Fruit fly (Drosophila melanogaster) whole organism, embryonic: ENCODE results near the gene Aef1.
A peak's percentile ranks its signal among the peaks of the same experiment; 100 is the strongest.

Experiments
- Atf6 ChIP-seq: fragments of 200-800 bp; sonication (Bioruptor generic); IDR thresholded peaks from 2 replicates; pipeline ENCODE4 v1.3.6; 2022; ENCODE audit warnings: missing biosample characterization, missing genetic modification characterization
- CG10209 ChIP-seq: fragments of 200-800 bp; sonication (Bioruptor generic); optimal IDR thresholded peaks from 3 replicates; lab custom pipeline; 2017; ENCODE audit warnings: missing biosample characterization, mild to moderate bottlenecking, missing genetic modification characterization, missing genetic modification reagents
- CG10267 ChIP-seq: fragments of 200-800 bp; sonication (Bioruptor generic); optimal IDR thresholded peaks from 2 replicates; lab custom pipeline; 2018; ENCODE audit warnings: missing biosample characterization, mild to moderate bottlenecking, missing genetic modification characterization, moderate library complexity
- CG11695 ChIP-seq: fragments of 200-800 bp; sonication (Bioruptor generic); IDR thresholded peaks from 3 replicates; pipeline ENCODE4 v1.3.6; 2022; ENCODE audit warnings: missing biosample characterization, missing genetic modification characterization
- CG1233 ChIP-seq: fragments of 200-800 bp; sonication (Bioruptor generic); optimal IDR thresholded peaks from 4 replicates; lab custom pipeline; 2018; ENCODE audit warnings: missing biosample characterization, mild to moderate bottlenecking, missing genetic modification characterization
- CG14710 ChIP-seq: fragments of 200-800 bp; sonication (Bioruptor generic); optimal IDR thresholded peaks from 3 replicates; lab custom pipeline; 2019; ENCODE audit warnings: missing biosample characterization, mild to moderate bottlenecking, missing genetic modification characterization, moderate library complexity
- CG15696 ChIP-seq: fragments of 200-800 bp; sonication (Bioruptor generic); optimal IDR thresholded peaks from 2 replicates; lab custom pipeline; 2019; ENCODE audit warnings: missing biosample characterization, mild to moderate bottlenecking, missing genetic modification characterization, moderate library complexity
- CG17328 ChIP-seq: fragments of 200-800 bp; sonication (Bioruptor generic); IDR thresholded peaks from 2 replicates; pipeline ENCODE4 v1.3.6; 2022; ENCODE audit warnings: missing biosample characterization, missing genetic modification characterization
- CG1792 ChIP-seq: fragments of 200-800 bp; sonication (Bioruptor generic); optimal IDR thresholded peaks from 2 replicates; lab custom pipeline; 2016; ENCODE audit warnings: missing biosample characterization, missing genetic modification characterization
- CG18476 ChIP-seq: fragments of 200-800 bp; sonication (Bioruptor generic); optimal IDR thresholded peaks from 2 replicates; lab custom pipeline; 2016; ENCODE audit warnings: missing biosample characterization, mild to moderate bottlenecking, missing genetic modification characterization
- CG18599 ChIP-seq: fragments of 200-800 bp; sonication (Bioruptor generic); optimal IDR thresholded peaks from 3 replicates; lab custom pipeline; 2017; ENCODE audit warnings: missing biosample characterization, missing genetic modification characterization, mild to moderate bottlenecking, moderate library complexity, missing genetic modification reagents
- CG32767 ChIP-seq: fragments of 200-800 bp; sonication (Bioruptor generic); IDR thresholded peaks from 2 replicates; pipeline ENCODE4 v1.3.6; 2022; ENCODE audit warnings: missing biosample characterization, missing genetic modification characterization
- CG32772 ChIP-seq: fragments of 200-800 bp; sonication (Bioruptor generic); IDR thresholded peaks from 2 replicates; pipeline ENCODE4 v1.3.6; 2022; ENCODE audit warnings: missing biosample characterization, missing genetic modification characterization
- CG33557 ChIP-seq: fragments of 200-800 bp; sonication (Bioruptor generic); optimal IDR thresholded peaks from 2 replicates; lab custom pipeline; 2019; ENCODE audit warnings: missing biosample characterization, mild to moderate bottlenecking, missing genetic modification characterization, moderate library complexity
- CG4707 ChIP-seq: fragments of 200-800 bp; sonication (Bioruptor generic); optimal IDR thresholded peaks from 2 replicates; lab custom pipeline; 2018; ENCODE audit warnings: missing biosample characterization, mild to moderate bottlenecking, missing genetic modification characterization, moderate library complexity
- CG6272 ChIP-seq: fragments of 200-800 bp; sonication (Bioruptor generic); IDR thresholded peaks from 2 replicates; pipeline ENCODE4 v1.3.6; 2022; ENCODE audit warnings: missing biosample characterization, missing genetic modification characterization
- CG6683 ChIP-seq: fragments of 200-800 bp; sonication (Bioruptor generic); optimal IDR thresholded peaks from 2 replicates; lab custom pipeline; 2017; ENCODE audit warnings: missing biosample characterization, mild to moderate bottlenecking, missing genetic modification characterization, missing genetic modification reagents
- CG6689 ChIP-seq: fragments of 200-800 bp; sonication (Bioruptor generic); IDR thresholded peaks from 2 replicates; pipeline ENCODE4 v1.3.6; 2022; ENCODE audit warnings: missing biosample characterization, missing genetic modification characterization
- CG7271 ChIP-seq: fragments of 200-800 bp; sonication (Bioruptor generic); optimal IDR thresholded peaks from 2 replicates; lab custom pipeline; 2018; ENCODE audit warnings: missing biosample characterization, mild to moderate bottlenecking, missing genetic modification characterization, moderate library complexity
- CG8359 ChIP-seq: fragments of 200-800 bp; sonication (Bioruptor generic); optimal IDR thresholded peaks from 2 replicates; lab custom pipeline; 2017; ENCODE audit warnings: missing biosample characterization, mild to moderate bottlenecking, missing genetic modification characterization, borderline replicate concordance
- CG8924 ChIP-seq: fragments of 200-800 bp; optimal IDR thresholded peaks from 3 replicates; lab custom pipeline; 2019; ENCODE audit warnings: missing biosample characterization, mild to moderate bottlenecking, missing genetic modification characterization, moderate library complexity
- CrebB ChIP-seq: fragments of 200-800 bp; sonication (Bioruptor generic); optimal IDR thresholded peaks from 3 replicates; lab custom pipeline; 2018; ENCODE audit warnings: missing biosample characterization, mild to moderate bottlenecking, missing genetic modification characterization
- Dek ChIP-seq: fragments of 200-800 bp; sonication (Bioruptor generic); optimal IDR thresholded peaks from 3 replicates; lab custom pipeline; 2019; ENCODE audit warnings: missing biosample characterization, mild to moderate bottlenecking, missing genetic modification characterization, moderate library complexity
- Drgx ChIP-seq: fragments of 200-800 bp; sonication (Bioruptor generic); IDR thresholded peaks from 2 replicates; pipeline ENCODE4 v1.3.6; 2022; ENCODE audit warnings: missing biosample characterization, missing genetic modification characterization
- Fer2 ChIP-seq: fragments of 200-800 bp; sonication (Bioruptor generic); optimal IDR thresholded peaks from 2 replicates; lab custom pipeline; 2018; ENCODE audit warnings: missing biosample characterization, mild to moderate bottlenecking, missing genetic modification characterization, moderate library complexity
- Hey ChIP-seq: fragments of 200-800 bp; sonication (Bioruptor generic); optimal IDR thresholded peaks from 3 replicates; lab custom pipeline; 2018; ENCODE audit warnings: missing biosample characterization, mild to moderate bottlenecking, missing genetic modification characterization
- Jarid2 ChIP-seq: fragments of 200-800 bp; sonication (Bioruptor generic); optimal IDR thresholded peaks from 3 replicates; lab custom pipeline; 2017; ENCODE audit warnings: mild to moderate bottlenecking, missing biosample characterization, missing genetic modification reagents, missing genetic modification characterization
- MTF-1 ChIP-seq: fragments of 200-800 bp; sonication (Bioruptor generic); optimal IDR thresholded peaks from 2 replicates; lab custom pipeline; 2018; ENCODE audit warnings: missing biosample characterization, mild to moderate bottlenecking, missing genetic modification characterization, borderline replicate concordance
- Mrtf ChIP-seq: fragments of 200-800 bp; sonication (Bioruptor generic); IDR thresholded peaks from 3 replicates; pipeline ENCODE4 v1.3.6; 2022; ENCODE audit warnings: missing biosample characterization, missing genetic modification characterization
- NfI ChIP-seq: fragments of 200-800 bp; sonication (Bioruptor generic); optimal IDR thresholded peaks from 3 replicates; lab custom pipeline; 2018; ENCODE audit warnings: missing biosample characterization, mild to moderate bottlenecking, missing genetic modification characterization, moderate library complexity
- Oli ChIP-seq: fragments of 200-800 bp; sonication (Bioruptor generic); optimal IDR thresholded peaks from 2 replicates; lab custom pipeline; 2018; ENCODE audit warnings: missing biosample characterization, mild to moderate bottlenecking, missing genetic modification characterization, moderate library complexity
- Rfx ChIP-seq: fragments of 200-800 bp; sonication (Bioruptor generic); IDR thresholded peaks from 2 replicates; pipeline ENCODE4 v1.3.6; 2022; ENCODE audit warnings: missing biosample characterization, missing genetic modification characterization
- Taf1 ChIP-seq: fragments of 200-800 bp; sonication (Bioruptor generic); IDR thresholded peaks from 2 replicates; pipeline ENCODE4 v1.3.6; 2022; ENCODE audit warnings: missing biosample characterization, missing genetic modification characterization
- Xrp1 ChIP-seq: fragments of 200-800 bp; sonication (Bioruptor generic); IDR thresholded peaks from 2 replicates; pipeline ENCODE4 v1.3.6; 2022; ENCODE audit warnings: missing biosample characterization, missing genetic modification characterization
- az2 ChIP-seq: fragments of 200-800 bp; sonication (Bioruptor generic); optimal IDR thresholded peaks from 3 replicates; lab custom pipeline; 2016; ENCODE audit warnings: missing biosample characterization, missing genetic modification characterization
- crol ChIP-seq: fragments of 200-800 bp; sonication (Bioruptor generic); IDR thresholded peaks from 2 replicates; pipeline ENCODE4 v1.3.6; 2022; ENCODE audit warnings: missing biosample characterization, missing genetic modification characterization
- disco-r ChIP-seq: fragments of 200-800 bp; sonication (Bioruptor generic); optimal IDR thresholded peaks from 2 replicates; lab custom pipeline; 2016; ENCODE audit warnings: missing biosample characterization, missing genetic modification characterization
- gem ChIP-seq: fragments of 200-800 bp; sonication (Bioruptor generic); optimal IDR thresholded peaks from 2 replicates; lab custom pipeline; 2019; ENCODE audit warnings: missing biosample characterization, mild to moderate bottlenecking, missing genetic modification characterization, moderate library complexity
- kni ChIP-seq: fragments of 200-800 bp; sonication (Bioruptor generic); optimal IDR thresholded peaks from 3 replicates; lab custom pipeline; 2017; ENCODE audit warnings: mild to moderate bottlenecking, missing biosample characterization, missing genetic modification reagents, missing genetic modification characterization
- nerfin-1 ChIP-seq: fragments of 200-800 bp; sonication (Bioruptor generic); optimal IDR thresholded peaks from 3 replicates; lab custom pipeline; 2019; ENCODE audit warnings: missing biosample characterization, mild to moderate bottlenecking, missing genetic modification characterization, moderate library complexity
- phol ChIP-seq: fragments of 200-800 bp; sonication (Bioruptor generic); optimal IDR thresholded peaks from 3 replicates; lab custom pipeline; 2018; ENCODE audit warnings: missing biosample characterization, mild to moderate bottlenecking, missing genetic modification characterization, moderate library complexity
- prd ChIP-seq, 3 experiments: fragments of >200 bp in 2 of 3; fragments of 200-800 bp in 1 of 3; sonication (Bioruptor generic) in 1 of 3; optimal IDR thresholded peaks in 2 of 3; IDR thresholded peaks in 1 of 3; 2 replicates in 2 of 3; 3 replicates in 1 of 3; pipeline versions ENCODE4 v1.3.6 to Lab custom; 2017 to 2022; ENCODE audit warnings: missing biosample characterization in 1 of 3, missing genetic modification characterization in 1 of 3
- ranshi ChIP-seq: fragments of 200-800 bp; sonication (Bioruptor generic); IDR thresholded peaks from 2 replicates; pipeline ENCODE4 v1.3.6; 2022; ENCODE audit warnings: missing biosample characterization, missing genetic modification characterization
- ro ChIP-seq: fragments of 200-800 bp; sonication (Bioruptor generic); IDR thresholded peaks from 2 replicates; pipeline ENCODE4 v1.3.6; 2022; ENCODE audit warnings: missing biosample characterization, missing genetic modification characterization
- sd ChIP-seq: fragments of 200-800 bp; sonication (Bioruptor generic); optimal IDR thresholded peaks from 3 replicates; lab custom pipeline; 2018; ENCODE audit warnings: missing biosample characterization, mild to moderate bottlenecking, missing genetic modification characterization, moderate library complexity
- slbo ChIP-seq: fragments of 200-800 bp; sonication (Bioruptor generic); IDR thresholded peaks from 2 replicates; pipeline ENCODE4 v1.3.6; 2022; ENCODE audit warnings: missing biosample characterization, missing genetic modification characterization
- slou ChIP-seq: fragments of 200-800 bp; sonication (Bioruptor generic); optimal IDR thresholded peaks from 3 replicates; lab custom pipeline; 2016; ENCODE audit warnings: missing biosample characterization, missing genetic modification characterization
- stc ChIP-seq: fragments of 200-800 bp; sonication (Bioruptor generic); IDR thresholded peaks from 2 replicates; pipeline ENCODE4 v1.3.6; 2022; ENCODE audit warnings: missing biosample characterization, missing genetic modification characterization

The Aef1 gene

DNA sequence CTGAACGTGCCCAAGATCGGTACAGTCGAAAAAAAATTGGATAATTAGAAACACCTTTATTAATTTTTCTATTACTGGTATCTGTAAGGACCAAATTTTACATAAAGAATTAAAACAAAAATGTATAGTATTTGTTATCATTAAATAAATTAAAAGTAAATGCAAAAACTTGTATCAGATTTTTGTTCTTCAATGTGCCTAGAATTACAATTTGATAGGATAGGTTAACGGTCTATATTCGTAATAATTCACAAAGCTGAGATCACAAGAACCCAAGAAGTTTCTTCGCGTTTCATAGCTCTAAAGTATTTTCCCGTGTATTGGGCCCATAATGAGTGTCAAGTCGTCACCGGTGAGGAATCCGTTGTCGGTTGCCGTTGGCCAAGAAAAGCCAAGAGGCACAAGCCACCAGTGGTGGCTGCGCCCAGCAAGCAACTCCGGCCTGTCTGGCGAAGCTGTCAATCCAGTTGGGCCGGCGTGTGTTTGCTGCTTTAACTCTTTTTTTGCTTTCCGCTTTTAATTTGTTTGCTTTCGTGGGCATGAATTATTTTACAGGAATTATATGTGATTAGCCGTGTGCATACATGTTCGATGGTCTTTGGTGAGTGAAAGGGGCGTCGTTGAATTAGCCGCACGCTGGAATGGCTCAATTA lies 15.2 kb upstream of the Aef1 start (continued):
- TF ChIP-seq Drgx (peak; percentile 46; the same call in 1 of the 2 replicates), CG32767 (GFP tag; lab: Robert Waterston, UW) (peak; percentile 47; the same call in 1 of the 2 replicates), NfI (GFP tag; lab: Kevin White, UChicago) (peak; percentile 25), CrebB (tag; lab: Kevin White, UChicago) (no peak), CG6272 (GFP tag; lab: Robert Waterston, UW) (no peak), CG32772 (GFP tag; lab: Robert Waterston, UW) (peak; percentile 34; the same call in 1 of the 2 replicates), CG7271 (tag; lab: Kevin White, UChicago) (no peak), Dek (tag; lab: Kevin White, UChicago) (peak; percentile 36), Atf6 (GFP tag; lab: Robert Waterston, UW) (peak; percentile 61; the same call in 1 of the 2 replicates), slbo (peak; percentile 44; the same call in 1 of the 2 replicates), CG33557 (GFP tag; lab: Kevin White, UChicago) (no peak), stc (GFP tag; lab: Robert Waterston, UW) (peak; percentile 48; the same call in 1 of the 2 replicates), sd (peak; percentile 79), CG4707 (GFP tag; lab: Kevin White, UChicago) (no peak), CG18599 (GFP tag; lab: Kevin White, UChicago) (peak; percentile 71), CG1233 (GFP tag; lab: Kevin White, UChicago) (peak; percentile 11), CG6689 (GFP tag; lab: Robert Waterston, UW) (peak; percentile 49), slou (GFP tag; lab: Kevin White, UChicago) (no peak), disco-r (GFP tag; lab: Kevin White, UChicago) (no peak), CG18476 (GFP tag; lab: Kevin White, UChicago) (peak; percentile 36), crol (no peak), CG1792 (GFP tag; lab: Kevin White, UChicago) (no peak), nerfin-1 (tag; lab: Kevin White, UChicago) (no peak), CG10209 (peak; percentile 53), Mrtf (GFP tag; lab: Robert Waterston, UW) (no peak), CG11695 (GFP tag; lab: Robert Waterston, UW) (peak; percentile 64; the same call in 2 of the 3 replicates), Fer2 (tag; lab: Kevin White, UChicago) (no peak), CG8359 (peak; percentile 14), kni (GFP tag; lab: Kevin White, UChicago) (peak; percentile 9), CG15696 (tag; lab: Kevin White, UChicago) (no peak), CG14710 (no peak), prd (optimal IDR thresholded peaks at IDR 0.05; lab: Kevin White, UChicago) (no peak), prd (GFP tag; IDR thresholded peaks at IDR 0.05; lab: Robert Waterston, UW) (peak; percentile 34; the same call in 1 of the 3 replicates), ranshi (GFP tag; lab: Robert Waterston, UW) (no peak), MTF-1 (GFP tag; lab: Kevin White, UChicago) (no peak), az2 (GFP tag; lab: Kevin White, UChicago) (peak; percentile 52), Xrp1 (GFP tag; lab: Robert Waterston, UW) (peak; percentile 48; the same call in 1 of the 2 replicates), ro (no peak), Oli (tag; lab: Kevin White, UChicago) (peak; percentile 69), CG8924 (tag; lab: Kevin White, UChicago) (no peak), phol (tag; lab: Kevin White, UChicago) (peak; percentile 68), gem (tag; lab: Kevin White, UChicago) (peak; percentile 79), Rfx (peak; percentile 48; the same call in 1 of the 2 replicates), Jarid2 (GFP tag; lab: Kevin White, UChicago) (peak; percentile 17), CG17328 (peak; percentile 48; the same call in 1 of the 2 replicates), Hey (tag; lab: Kevin White, UChicago) (no peak), CG6683 (no peak), CG10267 (peak; percentile 54), Taf1 (no peak)
